Fruit fly (Drosophila melanogaster) whole organism, embryonic: Measurements from ENCODE around the gene CG14367.

ENCODE experiments used
- Adf1 ChIP-seq: fragments of 200-800 bp; sonication (Bioruptor generic); IDR thresholded peaks from 2 replicates; pipeline ENCODE4 v1.3.6; 2022; ENCODE audit warnings: missing biosample characterization, missing genetic modification characterization
- Awh ChIP-seq: fragments of 200-800 bp; sonication (Bioruptor generic); IDR thresholded peaks from 2 replicates; pipeline ENCODE4, ENCODE4 v1.3.6; 2022; ENCODE audit warnings: missing biosample characterization, missing genetic modification characterization
- CG10462 ChIP-seq: fragments of 200-800 bp; sonication (Bioruptor generic); optimal IDR thresholded peaks from 2 replicates; lab custom pipeline; 2016; ENCODE audit warnings: missing biosample characterization, missing genetic modification characterization
- CG11560 ChIP-seq: fragments of 200-800 bp; sonication (Bioruptor generic); IDR thresholded peaks from 3 replicates; pipeline ENCODE4 v1.3.6; 2022; ENCODE audit warnings: missing biosample characterization, missing genetic modification characterization
- CG12071 ChIP-seq: fragments of 200-800 bp; sonication (Bioruptor generic); optimal IDR thresholded peaks from 3 replicates; lab custom pipeline; 2018; ENCODE audit warnings: missing biosample characterization, mild to moderate bottlenecking, missing genetic modification characterization
- CG12236 ChIP-seq: fragments of 200-800 bp; sonication (Bioruptor generic); optimal IDR thresholded peaks from 2 replicates; lab custom pipeline; 2016; ENCODE audit warnings: missing biosample characterization, missing genetic modification characterization
- CG13296 ChIP-seq: fragments of 200-800 bp; sonication (Bioruptor generic); optimal IDR thresholded peaks from 3 replicates; lab custom pipeline; 2018; ENCODE audit warnings: missing biosample characterization, mild to moderate bottlenecking, missing genetic modification characterization
- CG14014 ChIP-seq: fragments of 200-800 bp; sonication (Bioruptor generic); IDR thresholded peaks from 2 replicates; pipeline ENCODE4 v1.3.6; 2022; ENCODE audit warnings: missing biosample characterization, missing genetic modification characterization
- CG16779 ChIP-seq: fragments of 200-800 bp; sonication (Bioruptor generic); IDR thresholded peaks from 2 replicates; pipeline ENCODE4 v1.3.6; 2022; ENCODE audit warnings: missing biosample characterization, missing genetic modification characterization
- CG17359 ChIP-seq: fragments of 200-800 bp; sonication (Bioruptor generic); optimal IDR thresholded peaks from 3 replicates; lab custom pipeline; 2018; ENCODE audit warnings: missing biosample characterization, mild to moderate bottlenecking, missing genetic modification characterization, moderate library complexity
- CG18619 ChIP-seq: fragments of 200-800 bp; sonication (Bioruptor generic); optimal IDR thresholded peaks from 3 replicates; lab custom pipeline; 2017; ENCODE audit warnings: missing biosample characterization, mild to moderate bottlenecking, missing genetic modification characterization
- CG18764 ChIP-seq: fragments of 200-800 bp; sonication (Bioruptor generic); optimal IDR thresholded peaks from 3 replicates; lab custom pipeline; 2016; ENCODE audit warnings: missing biosample characterization, missing genetic modification characterization
- CG2129 ChIP-seq: fragments of 200-800 bp; sonication (Bioruptor generic); IDR thresholded peaks from 2 replicates; pipeline ENCODE4 v1.3.6; 2022; ENCODE audit warnings: missing biosample characterization, missing genetic modification characterization; ENCODE audit not compliant: partially characterized antibody
- CG2199 ChIP-seq: fragments of 200-800 bp; sonication (Bioruptor generic); IDR thresholded peaks from 3 replicates; pipeline ENCODE4 v1.3.6; 2022; ENCODE audit warnings: missing biosample characterization, missing genetic modification characterization
- CG2875 ChIP-seq: fragments of 200-800 bp; sonication (Bioruptor generic); optimal IDR thresholded peaks from 2 replicates; lab custom pipeline; 2017; ENCODE audit warnings: missing biosample characterization, mild to moderate bottlenecking, missing genetic modification characterization, missing genetic modification reagents
- CG30020 ChIP-seq: fragments of 200-800 bp; optimal IDR thresholded peaks from 2 replicates; lab custom pipeline; 2019; ENCODE audit warnings: missing biosample characterization, mild to moderate bottlenecking, missing genetic modification characterization, moderate library complexity
- CG31388 ChIP-seq: fragments of 200-800 bp; sonication (Bioruptor generic); optimal IDR thresholded peaks from 2 replicates; lab custom pipeline; 2016; ENCODE audit warnings: missing biosample characterization, missing genetic modification characterization
- CG3847 ChIP-seq: fragments of 200-800 bp; sonication (Bioruptor generic); IDR thresholded peaks from 2 replicates; pipeline ENCODE4 v1.3.6; 2022; ENCODE audit warnings: missing biosample characterization, missing genetic modification characterization
- CG7839 ChIP-seq: fragments of 200-800 bp; sonication (Bioruptor generic); optimal IDR thresholded peaks from 3 replicates; lab custom pipeline; 2018; ENCODE audit warnings: missing biosample characterization, mild to moderate bottlenecking, missing genetic modification characterization, moderate library complexity
- CG8388 ChIP-seq: fragments of 200-800 bp; sonication (Bioruptor generic); optimal IDR thresholded peaks from 2 replicates; lab custom pipeline; 2019; ENCODE audit warnings: missing biosample characterization, mild to moderate bottlenecking, missing genetic modification characterization, moderate library complexity
- CG8478 ChIP-seq: fragments of >200 bp; optimal IDR thresholded peaks from 2 replicates; lab custom pipeline; 2018
- CG8944 ChIP-seq: fragments of 200-800 bp; sonication (Bioruptor generic); optimal IDR thresholded peaks from 3 replicates; lab custom pipeline; 2016; ENCODE audit warnings: missing biosample characterization, missing genetic modification characterization
- Deaf1 ChIP-seq: fragments of 200-800 bp; optimal IDR thresholded peaks from 3 replicates; lab custom pipeline; 2019; ENCODE audit warnings: missing biosample characterization, mild to moderate bottlenecking, missing genetic modification characterization, moderate library complexity
- E2f2 ChIP-seq: fragments of 200-800 bp; sonication (Bioruptor generic); IDR thresholded peaks from 2 replicates; pipeline ENCODE4 v1.3.6; 2022; ENCODE audit warnings: missing biosample characterization, missing genetic modification characterization
- ERR ChIP-seq: fragments of 200-800 bp; sonication (Bioruptor generic); optimal IDR thresholded peaks from 2 replicates; lab custom pipeline; 2016; ENCODE audit warnings: missing biosample characterization, missing genetic modification characterization
- Eip74EF ChIP-seq, 2 experiments: fragments of 200-800 bp in 1 of 2; fragments of >200 bp in 1 of 2; sonication (Bioruptor generic) in 1 of 2; optimal IDR thresholded peaks; 2 replicates each; lab custom pipeline; 2017 to 2019; ENCODE audit warnings: missing biosample characterization in 2 of 2, missing genetic modification characterization in 2 of 2, mild to moderate bottlenecking in 1 of 2, moderate library complexity in 1 of 2
- Fer2 ChIP-seq: fragments of 200-800 bp; sonication (Bioruptor generic); optimal IDR thresholded peaks from 2 replicates; lab custom pipeline; 2018; ENCODE audit warnings: missing biosample characterization, mild to moderate bottlenecking, missing genetic modification characterization, moderate library complexity
- Hand ChIP-seq: fragments of 200-800 bp; sonication (Bioruptor generic); optimal IDR thresholded peaks from 2 replicates; lab custom pipeline; 2017; ENCODE audit warnings: mild to moderate bottlenecking, missing biosample characterization, missing genetic modification reagents, missing genetic modification characterization
- HmgZ ChIP-seq: fragments of 200-800 bp; sonication (Bioruptor generic); optimal IDR thresholded peaks from 2 replicates; lab custom pipeline; 2018; ENCODE audit warnings: missing biosample characterization, mild to moderate bottlenecking, missing genetic modification characterization
- Lhr ChIP-seq: fragments of 200-800 bp; sonication (Bioruptor generic); optimal IDR thresholded peaks from 3 replicates; lab custom pipeline; 2017; ENCODE audit warnings: mild to moderate bottlenecking, missing biosample characterization, missing genetic modification reagents, missing genetic modification characterization
- Lim3 ChIP-seq: fragments of 200-800 bp; sonication (Bioruptor generic); IDR thresholded peaks from 2 replicates; pipeline ENCODE4 v1.3.6; 2022; ENCODE audit warnings: missing biosample characterization, missing genetic modification characterization
- Med ChIP-seq: fragments of 200-800 bp; sonication (Bioruptor generic); peaks from one replicate; lab custom pipeline; 2016; ENCODE audit warnings: missing biosample characterization, missing genetic modification characterization, mild to moderate bottlenecking, inconsistent platforms, moderate library complexity
- PHDP ChIP-seq: fragments of 200-800 bp; sonication (Bioruptor generic); optimal IDR thresholded peaks from 3 replicates; lab custom pipeline; 2018; ENCODE audit warnings: missing biosample characterization, mild to moderate bottlenecking, missing genetic modification characterization, moderate library complexity
- amos ChIP-seq: fragments of 200-800 bp; sonication (Bioruptor generic); IDR thresholded peaks from 2 replicates; pipeline ENCODE4 v1.3.6; 2022; ENCODE audit warnings: missing biosample characterization, missing genetic modification characterization; ENCODE audit not compliant: partially characterized antibody
- cato ChIP-seq: fragments of 200-800 bp; sonication (Bioruptor generic); optimal IDR thresholded peaks from 2 replicates; lab custom pipeline; 2016; ENCODE audit warnings: missing biosample characterization, missing genetic modification characterization, borderline replicate concordance
- crol ChIP-seq: fragments of 200-800 bp; sonication (Bioruptor generic); IDR thresholded peaks from 2 replicates; pipeline ENCODE4 v1.3.6; 2022; ENCODE audit warnings: missing biosample characterization, missing genetic modification characterization
- da ChIP-seq: fragments of 200-800 bp; sonication (Bioruptor generic); optimal IDR thresholded peaks from 2 replicates; lab custom pipeline; 2016; ENCODE audit warnings: missing biosample characterization, missing genetic modification characterization
- gcm ChIP-seq: fragments of 200-800 bp; sonication (Bioruptor generic); optimal IDR thresholded peaks from 2 replicates; lab custom pipeline; 2019; ENCODE audit warnings: missing biosample characterization, mild to moderate bottlenecking, missing genetic modification characterization, moderate library complexity
- gt ChIP-seq: fragments of 200-800 bp; sonication (Bioruptor generic); IDR thresholded peaks from 2 replicates; pipeline ENCODE4 v1.3.6; 2022; ENCODE audit warnings: missing biosample characterization, missing genetic modification characterization
- hbn ChIP-seq: fragments of 200-800 bp; sonication (Bioruptor generic); IDR thresholded peaks from 2 replicates; pipeline ENCODE4 v1.3.6; 2022; ENCODE audit warnings: missing biosample characterization, missing genetic modification characterization; ENCODE audit not compliant: partially characterized antibody
- maf-S ChIP-seq: fragments of 200-800 bp; sonication (Bioruptor generic); optimal IDR thresholded peaks from 2 replicates; lab custom pipeline; 2016; ENCODE audit warnings: missing biosample characterization, missing genetic modification characterization
- nom ChIP-seq: fragments of 200-800 bp; sonication (Bioruptor generic); optimal IDR thresholded peaks from 2 replicates; lab custom pipeline; 2017; ENCODE audit warnings: missing biosample characterization, missing genetic modification characterization, mild to moderate bottlenecking, moderate library complexity, missing genetic modification reagents
- ro ChIP-seq: fragments of 200-800 bp; sonication (Bioruptor generic); IDR thresholded peaks from 2 replicates; pipeline ENCODE4 v1.3.6; 2022; ENCODE audit warnings: missing biosample characterization, missing genetic modification characterization
- run ChIP-seq: fragments of 200-800 bp; sonication (Bioruptor generic); optimal IDR thresholded peaks from 3 replicates; lab custom pipeline; 2018; ENCODE audit warnings: missing biosample characterization, mild to moderate bottlenecking, missing genetic modification characterization
- slp2 ChIP-seq: fragments of 200-800 bp; sonication (Bioruptor generic); optimal IDR thresholded peaks from 2 replicates; lab custom pipeline; 2016; ENCODE audit warnings: missing biosample characterization, missing genetic modification characterization
- so ChIP-seq: fragments of 200-800 bp; sonication (Bioruptor generic); IDR thresholded peaks from 3 replicates; pipeline ENCODE4 v1.3.6; 2022; ENCODE audit warnings: missing biosample characterization, missing genetic modification characterization
- tll ChIP-seq, 2 experiments: fragments of 200-800 bp in 1 of 2; fragments of >200 bp in 1 of 2; sonication (Bioruptor generic) in 1 of 2; optimal IDR thresholded peaks; 2 replicates each; lab custom pipeline; 2017 to 2019; ENCODE audit warnings: missing biosample characterization in 2 of 2, missing genetic modification characterization in 2 of 2, mild to moderate bottlenecking in 1 of 2, moderate library complexity in 1 of 2
- vfl ChIP-seq: fragments of 200-800 bp; sonication (Bioruptor generic); optimal IDR thresholded peaks from 2 replicates; lab custom pipeline; 2016; ENCODE audit warnings: missing biosample characterization, missing genetic modification characterization

The CG14367 gene

DNA sequence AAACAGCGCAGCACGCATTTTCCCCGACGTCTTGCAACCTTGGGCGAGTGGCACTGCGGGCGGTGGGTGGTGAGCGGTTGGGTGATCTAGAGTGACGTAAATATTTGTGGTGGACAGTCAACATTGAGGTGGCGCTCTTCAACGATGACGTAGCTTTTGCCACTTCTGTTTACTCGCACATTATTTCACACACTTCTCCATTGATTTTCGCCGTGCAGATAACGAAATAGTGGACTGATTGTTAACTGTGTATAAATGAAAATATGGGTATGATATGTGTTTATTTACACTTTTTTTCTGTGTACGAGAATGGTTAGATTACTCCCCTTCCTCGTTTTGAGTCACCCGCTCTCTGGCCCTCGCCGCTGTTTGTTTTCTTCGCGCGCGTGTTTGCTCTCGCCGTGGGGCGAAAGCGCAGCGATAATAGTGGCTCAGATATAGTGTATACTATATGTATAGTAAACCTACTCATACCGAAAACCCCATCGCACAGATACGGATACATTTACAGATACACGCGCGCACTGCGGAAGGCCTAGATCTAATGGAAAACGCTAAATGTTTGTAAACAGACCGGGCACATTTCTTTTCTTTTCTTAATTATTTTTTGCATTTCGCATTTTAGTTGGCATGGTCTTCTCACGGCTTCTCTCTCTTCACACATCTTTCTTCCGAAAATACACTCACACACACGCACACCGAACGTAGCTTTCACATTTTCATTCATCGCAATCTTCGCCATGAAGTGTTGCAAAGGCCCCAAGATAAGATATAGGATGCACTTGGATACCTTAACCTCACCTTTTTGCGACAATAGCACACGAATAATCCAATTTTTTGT, 7.3 kb upstream of the CG14367 start, which contains the start of gene omd (continued):
- no peak for TF ChIP-seq nom (GFP tag; lab: Kevin White, UChicago)
- no peak for TF ChIP-seq ro (GFP tag; lab: Robert Waterston, UW)
- TF ChIP-seq ERR = peak; percentile 24
- TF ChIP-seq PHDP (tag; lab: Kevin White, UChicago) = no peak
- peak; percentile 89 for TF ChIP-seq Med (GFP tag; lab: Kevin White, UChicago)
- no peak for TF ChIP-seq tll (GFP tag; optimal IDR thresholded peaks at IDR 0.05; lab: Kevin White, UChicago)
- TF ChIP-seq CG16779 = 0 out of 2 replicates have a peak, but pooled peaks have one; percentile 10
- peak; percentile 63 for TF ChIP-seq CG2875
- no peak for TF ChIP-seq CG11560 (tag; lab: Robert Waterston, UW)
- TF ChIP-seq CG12236 (GFP tag; lab: Kevin White, UChicago) = peak; percentile 61
- no peak for TF ChIP-seq Lhr (GFP tag; lab: Kevin White, UChicago)
- peak; percentile 31 for TF ChIP-seq CG10462 (GFP tag; lab: Kevin White, UChicago)
- TF ChIP-seq gcm (GFP tag; lab: Kevin White, UChicago) = no peak
- TF ChIP-seq Awh = peak; percentile 61; the same call in 1 of the 2 replicates
- TF ChIP-seq hbn (GFP tag; lab: Robert Waterston, UW) = no peak
- TF ChIP-seq cato (GFP tag; lab: Kevin White, UChicago) = peak; percentile 33
- TF ChIP-seq CG12071 (GFP tag; lab: Kevin White, UChicago) = no peak
- TF ChIP-seq maf-S = peak; percentile 56
- 0 out of 2 replicates have a peak, but pooled peaks have one; percentile 15 for TF ChIP-seq CG3847
- no peak for TF ChIP-seq amos
- peak; percentile 94 for TF ChIP-seq CG2199 (GFP tag; lab: Robert Waterston, UW)
- peak; percentile 12 for TF ChIP-seq vfl
- TF ChIP-seq Adf1 (GFP tag; lab: Robert Waterston, UW) = peak; percentile 51; the same call in 1 of the 2 replicates
- TF ChIP-seq CG30020 = no peak
- peak; percentile 71 for TF ChIP-seq HmgZ
- peak; percentile 69 for TF ChIP-seq CG8944 (GFP tag; lab: Kevin White, UChicago)
- TF ChIP-seq crol = peak; percentile 75
- TF ChIP-seq run (tag; lab: Kevin White, UChicago) = no peak
- TF ChIP-seq slp2 (GFP tag; lab: Kevin White, UChicago) = no peak
- TF ChIP-seq CG8478 (lab: Kevin White, UChicago) = no peak
- TF ChIP-seq CG7839 (tag; lab: Kevin White, UChicago) = no peak
- no peak for TF ChIP-seq gt (GFP tag; lab: Robert Waterston, UW)
- TF ChIP-seq CG17359 (tag; lab: Kevin White, UChicago) = peak; percentile 64
- TF ChIP-seq Fer2 (tag; lab: Kevin White, UChicago) = no peak
- peak; percentile 55; the same call in 1 of the 2 replicates for TF ChIP-seq CG14014 (GFP tag; lab: Robert Waterston, UW)
- peak; percentile 41 for TF ChIP-seq Hand
- TF ChIP-seq Deaf1 = no peak
- TF ChIP-seq CG31388 (GFP tag; lab: Kevin White, UChicago) = no peak
- no peak for TF ChIP-seq so
- peak; percentile 75 for TF ChIP-seq CG13296 (GFP tag; lab: Kevin White, UChicago)
- peak; percentile 46 for TF ChIP-seq CG18619 (GFP tag; lab: Kevin White, UChicago)
- 0 out of 2 replicates have a peak, but pooled peaks have one; percentile 18 for TF ChIP-seq E2f2
- TF ChIP-seq Eip74EF (GFP tag; optimal IDR thresholded peaks at IDR 0.05; lab: Kevin White, UChicago) = peak in 1 of 2 experiments; percentile 45
- no peak for TF ChIP-seq CG2129 (GFP tag; lab: Robert Waterston, UW)
- TF ChIP-seq Lim3 (GFP tag; lab: Robert Waterston, UW) = no peak
- no peak for TF ChIP-seq da (GFP tag; lab: Kevin White, UChicago)
- TF ChIP-seq CG18764 (GFP tag; lab: Kevin White, UChicago) = peak; percentile 44
- TF ChIP-seq CG8388 = peak; percentile 16
